Worm (Caenorhabditis elegans) whole organism, L4/young adult: ENCODE data around the gene K01D12.15.

Source experiments
- W03F9.2 ChIP-seq: fragments of 150-350 bp; optimal IDR thresholded peaks from 2 replicates; lab custom pipeline; 2014; ENCODE audit warnings: missing biosample characterization, missing genetic modification characterization
- him-1 ChIP-seq: sonication (generic microtip); optimal IDR thresholded peaks from 2 replicates; lab custom pipeline; 2016; ENCODE audit warnings: missing genotype, missing genetic modification reagents, missing genetic modification characterization, missing compliant biosample characterization

DNA sequence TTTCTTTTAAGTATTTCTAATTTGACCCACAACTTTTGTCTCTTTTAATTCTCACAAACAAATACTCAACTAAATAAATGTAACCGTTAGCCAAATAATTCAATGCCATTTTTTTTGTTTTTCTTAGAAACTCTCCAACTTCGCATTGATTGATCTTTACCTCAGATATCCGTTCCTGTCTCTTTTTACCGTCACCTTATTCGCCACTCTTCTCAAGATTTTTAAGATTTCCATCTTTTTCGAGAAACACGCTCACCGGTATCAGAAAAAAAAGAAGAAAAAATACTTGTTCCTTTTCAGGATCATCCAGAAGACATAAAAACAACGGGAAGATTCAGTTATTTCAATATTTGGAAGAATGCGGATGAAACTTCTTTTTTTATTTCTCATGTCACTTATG, 27.9 kb upstream of the K01D12.15 start, which contains the start of gene F23H12.5:
- no peak for TF ChIP-seq him-1 (tag; lab: Kevin White, UChicago)
- no peak for TF ChIP-seq W03F9.2 (tag; lab: Kevin White, UChicago)
